Worm (Caenorhabditis elegans) whole organism, L1 larva: ENCODE data around the gene nra-4.
A peak's percentile ranks its signal among the peaks of the same experiment; 100 is the strongest.

ENCODE experiments used
- C16A3.4 ChIP-seq: fragments of 150-350 bp; optimal IDR thresholded peaks from 2 replicates; lab custom pipeline; 2014; ENCODE audit warnings: missing biosample characterization, missing genetic modification characterization
- C34B4.2 ChIP-seq: sonication (generic microtip); optimal IDR thresholded peaks from 2 replicates; lab custom pipeline; 2017; ENCODE audit warnings: mild to moderate bottlenecking, missing genetic modification characterization, missing compliant biosample characterization
- F16B12.6 ChIP-seq: fragments of 150-350 bp; optimal IDR thresholded peaks from 2 replicates; lab custom pipeline; 2014; ENCODE audit warnings: missing biosample characterization, missing genetic modification characterization
- alr-1 ChIP-seq: fragments of 200-800 bp; sonication (Bioruptor generic); optimal IDR thresholded peaks from 2 replicates; lab custom pipeline; 2018; ENCODE audit warnings: borderline replicate concordance, mild to moderate bottlenecking, missing genetic modification characterization, missing compliant biosample characterization
- aly-2 ChIP-seq: fragments of 150-350 bp; optimal IDR thresholded peaks from 2 replicates; lab custom pipeline; 2014; ENCODE audit warnings: missing biosample characterization, missing genetic modification characterization
- blmp-1 ChIP-seq: fragments of 150-350 bp; optimal IDR thresholded peaks from 2 replicates; lab custom pipeline; 2014; ENCODE audit warnings: missing biosample characterization, missing genetic modification characterization
- ceh-63 ChIP-seq: fragments of 200-800 bp; sonication (Bioruptor generic); optimal IDR thresholded peaks from 2 replicates; lab custom pipeline; 2018; ENCODE audit warnings: mild to moderate bottlenecking, missing genetic modification characterization, missing compliant biosample characterization
- ceh-8 ChIP-seq: fragments of 200-800 bp; sonication (Bioruptor generic); optimal IDR thresholded peaks from 2 replicates; lab custom pipeline; 2018; ENCODE audit warnings: mild to moderate bottlenecking, missing genetic modification characterization, moderate library complexity, missing compliant biosample characterization
- ceh-82 ChIP-seq, 3 experiments: fragments of 150-350 bp in 1 of 3; sonication (generic microtip) in 2 of 3; optimal IDR thresholded peaks; 2 replicates each; lab custom pipeline; 2014 to 2017; ENCODE audit warnings: missing biosample characterization in 3 of 3, missing genetic modification characterization in 3 of 3
- ceh-90 ChIP-seq: sonication (generic microtip); optimal IDR thresholded peaks from 2 replicates; lab custom pipeline; 2016; ENCODE audit warnings: missing genetic modification characterization, missing compliant biosample characterization
- dpl-1 ChIP-seq, 3 experiments: fragments of 150-350 bp in 2 of 3; sonication (generic microtip) in 1 of 3; optimal IDR thresholded peaks; 2 replicates each; lab custom pipeline; 2014 to 2017; ENCODE audit warnings: missing biosample characterization in 3 of 3, missing genetic modification characterization in 3 of 3, missing genetic modification reagents in 3 of 3
- efl-1 ChIP-seq, 4 experiments: fragments of 150-350 bp; optimal IDR thresholded peaks in 3 of 4; peaks in 1 of 4; 1 replicate in 1 of 4; 2 replicates in 3 of 4; lab custom pipeline; 2014; ENCODE audit warnings: missing biosample characterization in 2 of 4, missing genetic modification characterization in 2 of 4, missing genetic modification reagents in 2 of 4
- egl-13 ChIP-seq: sonication (generic microtip); optimal IDR thresholded peaks from 2 replicates; lab custom pipeline; 2016; ENCODE audit warnings: missing genotype, missing genetic modification reagents, missing genetic modification characterization, missing compliant biosample characterization
- elt-2 ChIP-seq: sonication (generic microtip); optimal IDR thresholded peaks from 2 replicates; lab custom pipeline; 2016; ENCODE audit warnings: missing genetic modification characterization, mild to moderate bottlenecking, inconsistent platforms, missing compliant biosample characterization, missing genetic modification reagents
- ets-5 ChIP-seq: fragments of 200-800 bp; sonication (Bioruptor generic); IDR thresholded peaks from 2 replicates; pipeline ENCODE4 v1.3.6; 2022; ENCODE audit warnings: missing genetic modification characterization, missing compliant biosample characterization
- fkh-4 ChIP-seq: sonication (generic microtip); optimal IDR thresholded peaks from 2 replicates; lab custom pipeline; 2016; ENCODE audit warnings: missing compliant biosample characterization, missing genetic modification characterization, borderline replicate concordance
- grh-1 ChIP-seq: fragments of 200-800 bp; sonication (Bioruptor generic); IDR thresholded peaks from 2 replicates; pipeline ENCODE4 v1.3.6; 2022; ENCODE audit warnings: missing genetic modification reagents, missing genetic modification characterization, missing compliant biosample characterization
- hlh-17 ChIP-seq: fragments of 200-800 bp; sonication (Bioruptor generic); optimal IDR thresholded peaks from 2 replicates; lab custom pipeline; 2018; ENCODE audit warnings: missing genetic modification characterization, mild to moderate bottlenecking, missing compliant biosample characterization, moderate library complexity, borderline replicate concordance
- hlh-4 ChIP-seq: sonication (generic microtip); optimal IDR thresholded peaks from 2 replicates; lab custom pipeline; 2016; ENCODE audit warnings: mild to moderate bottlenecking, missing genetic modification characterization, missing compliant biosample characterization
- irx-1 ChIP-seq: sonication (generic microtip); optimal IDR thresholded peaks from 2 replicates; lab custom pipeline; 2016; ENCODE audit warnings: missing genetic modification characterization, missing compliant biosample characterization
- lin-13 ChIP-seq: fragments of 150-350 bp; optimal IDR thresholded peaks from 2 replicates; lab custom pipeline; 2014; ENCODE audit warnings: missing biosample characterization, missing genetic modification reagents, missing genetic modification characterization
- lin-35 ChIP-seq, 2 experiments: fragments of 150-350 bp; optimal IDR thresholded peaks; 2 replicates each; lab custom pipeline; 2014; ENCODE audit warnings: missing biosample characterization in 2 of 2, missing genetic modification characterization in 2 of 2, missing genetic modification reagents in 2 of 2
- lin-39 ChIP-seq: fragments of 150-350 bp; optimal IDR thresholded peaks from 2 replicates; lab custom pipeline; 2014; ENCODE audit warnings: missing biosample characterization, missing genetic modification reagents, missing genetic modification characterization
- mef-2 ChIP-seq: fragments of 150-350 bp; optimal IDR thresholded peaks from 2 replicates; lab custom pipeline; 2014; ENCODE audit warnings: missing biosample characterization, missing genetic modification characterization
- nhr-11 ChIP-seq: fragments of 150-350 bp; optimal IDR thresholded peaks from 2 replicates; lab custom pipeline; 2014; ENCODE audit warnings: missing biosample characterization, missing genetic modification characterization
- nhr-28 ChIP-seq: fragments of 150-350 bp; optimal IDR thresholded peaks from 2 replicates; lab custom pipeline; 2014; ENCODE audit warnings: missing biosample characterization, missing genetic modification characterization
- nhr-47 ChIP-seq: sonication (generic microtip); optimal IDR thresholded peaks from 2 replicates; lab custom pipeline; 2016; ENCODE audit warnings: mild to moderate bottlenecking, missing genetic modification characterization, moderate library complexity, missing compliant biosample characterization
- nhr-71 ChIP-seq: sonication (generic microtip); optimal IDR thresholded peaks from 2 replicates; lab custom pipeline; 2016; ENCODE audit warnings: mild to moderate bottlenecking, missing genetic modification characterization, moderate library complexity, missing compliant biosample characterization
- nhr-76 ChIP-seq: sonication (generic microtip); optimal IDR thresholded peaks from 2 replicates; lab custom pipeline; 2017; ENCODE audit warnings: missing biosample characterization, missing genetic modification characterization
- nhr-77 ChIP-seq: fragments of 150-350 bp; optimal IDR thresholded peaks from 2 replicates; lab custom pipeline; 2014; ENCODE audit warnings: missing biosample characterization, missing genetic modification characterization
- nhr-85 ChIP-seq: sonication (generic microtip); peaks from one replicate; lab custom pipeline; 2016; ENCODE audit warnings: missing genetic modification characterization, inconsistent platforms, missing compliant biosample characterization
- pax-3 ChIP-seq: fragments of 200-800 bp; sonication (Bioruptor generic); optimal IDR thresholded peaks from 2 replicates; lab custom pipeline; 2018; ENCODE audit warnings: mild to moderate bottlenecking, missing genetic modification characterization, moderate library complexity, missing compliant biosample characterization
- pqm-1 ChIP-seq: sonication (generic microtip); optimal IDR thresholded peaks from 3 replicates; lab custom pipeline; 2017; ENCODE audit warnings: missing biosample characterization, missing genetic modification characterization
- skn-1 ChIP-seq: fragments of 150-350 bp; optimal IDR thresholded peaks from 2 replicates; lab custom pipeline; 2014; ENCODE audit warnings: missing biosample characterization, missing genetic modification characterization
- snpc-4 ChIP-seq: fragments of 150-350 bp; optimal IDR thresholded peaks from 2 replicates; lab custom pipeline; 2014; ENCODE audit warnings: missing biosample characterization, missing genetic modification characterization
- snu-23 ChIP-seq: sonication (generic microtip); optimal IDR thresholded peaks from 2 replicates; lab custom pipeline; 2016; ENCODE audit warnings: missing genetic modification characterization, missing compliant biosample characterization
- sup-37 ChIP-seq: fragments of 200-800 bp; sonication (Bioruptor generic); optimal IDR thresholded peaks from 2 replicates; lab custom pipeline; 2018; ENCODE audit warnings: mild to moderate bottlenecking, missing genetic modification characterization, missing compliant biosample characterization
- tbx-2 ChIP-seq: sonication (generic microtip); optimal IDR thresholded peaks from 2 replicates; lab custom pipeline; 2016; ENCODE audit warnings: missing genetic modification characterization, missing compliant biosample characterization
- tlp-1 ChIP-seq: fragments of 150-350 bp; optimal IDR thresholded peaks from 2 replicates; lab custom pipeline; 2014; ENCODE audit warnings: missing biosample characterization, missing genetic modification characterization
- unc-30 ChIP-seq: sonication (generic microtip); optimal IDR thresholded peaks from 2 replicates; lab custom pipeline; 2017; ENCODE audit warnings: missing biosample characterization, missing genetic modification characterization
- unc-86 ChIP-seq: sonication (generic microtip); optimal IDR thresholded peaks from 2 replicates; lab custom pipeline; 2016; ENCODE audit warnings: missing genetic modification characterization, missing compliant biosample characterization
- vab-15 ChIP-seq: sonication (generic microtip); optimal IDR thresholded peaks from 2 replicates; lab custom pipeline; 2017; ENCODE audit warnings: missing genotype, mild to moderate bottlenecking, missing genetic modification characterization, missing compliant biosample characterization
- zip-4 ChIP-seq: fragments of 200-800 bp; sonication (Bioruptor generic); optimal IDR thresholded peaks from 2 replicates; lab custom pipeline; 2018; ENCODE audit warnings: mild to moderate bottlenecking, missing genetic modification characterization, moderate library complexity, missing compliant biosample characterization

The nra-4 gene

ce11 chrV:1003826-1004225, 44.6 kb downstream of the nra-4 start (continued):
- TF ChIP-seq nhr-11 (tag; lab: Kevin White, UChicago) = no peak
- TF ChIP-seq nhr-85 (tag; lab: Kevin White, UChicago) = peak; percentile 94
- TF ChIP-seq aly-2 (tag; lab: Kevin White, UChicago) = no peak
- no peak for TF ChIP-seq snpc-4 (tag; lab: Kevin White, UChicago)
- TF ChIP-seq dpl-1 (GFP tag; optimal IDR thresholded peaks at IDR 0.05; lab: Kevin White, UChicago) = peak; percentile 48 to 61 (median 54)
- TF ChIP-seq blmp-1 (tag; lab: Kevin White, UChicago) = peak; percentile 18
- no peak for TF ChIP-seq grh-1 (GFP tag; lab: Robert Waterston, UW)
- TF ChIP-seq unc-86 = peak; percentile 81
- TF ChIP-seq nhr-76 (tag; lab: Kevin White, UChicago) = no peak
- TF ChIP-seq F16B12.6 (tag; lab: Kevin White, UChicago) = no peak
- no peak for TF ChIP-seq mef-2
- peak; percentile 87 for TF ChIP-seq fkh-4 (tag; lab: Kevin White, UChicago)
- peak; percentile 59 for TF ChIP-seq elt-2 (tag; lab: Kevin White, UChicago)
- TF ChIP-seq ceh-82 (tag; optimal IDR thresholded peaks at IDR 0.05; lab: Kevin White, UChicago) = peak; percentile 41 to 49 (median 42)
- TF ChIP-seq irx-1 = peak; percentile 81
- TF ChIP-seq pax-3 (tag; lab: Kevin White, UChicago) = peak; percentile 96
- TF ChIP-seq pqm-1 (tag; lab: Kevin White, UChicago) = no peak
- TF ChIP-seq tbx-2 (tag; lab: Kevin White, UChicago) = peak; percentile 91
- TF ChIP-seq C34B4.2 = no peak
- no peak for TF ChIP-seq skn-1 (tag; lab: Kevin White, UChicago)
- TF ChIP-seq lin-13 (GFP tag; lab: Kevin White, UChicago) = peak; percentile 31
- no peak for TF ChIP-seq alr-1 (tag; lab: Kevin White, UChicago)
- TF ChIP-seq zip-4 (GFP tag; lab: Kevin White, UChicago) = peak; percentile 13
- no peak for TF ChIP-seq unc-30 (tag; lab: Kevin White, UChicago)
- TF ChIP-seq lin-39 (tag; lab: Kevin White, UChicago) = peak; percentile 52
- peak; percentile 71 to 74 for TF ChIP-seq lin-35 (GFP tag; optimal IDR thresholded peaks at IDR 0.05; lab: Kevin White, UChicago)
- peak; percentile 81 for TF ChIP-seq ceh-90 (tag; lab: Kevin White, UChicago)
- TF ChIP-seq hlh-17 (GFP tag; lab: Kevin White, UChicago) = no peak
- peak; percentile 92 for TF ChIP-seq nhr-71 (tag; lab: Kevin White, UChicago)
- TF ChIP-seq sup-37 = peak; percentile 62
- no peak for TF ChIP-seq tlp-1 (tag; lab: Kevin White, UChicago)
- TF ChIP-seq, all 84 proteins: peak for 51

ce11 chrV:1003400-1003799, 45.0 kb downstream of the nra-4 start, which contains the start of gene Y50D4C.5:
Gene Y50D4C.5, minus strand, starts transcription at chrV:1003744.
- no peak for TF ChIP-seq hlh-4 (tag; lab: Kevin White, UChicago)
- TF ChIP-seq egl-13 (tag; lab: Kevin White, UChicago) = no peak
- TF ChIP-seq zip-4 (GFP tag; lab: Kevin White, UChicago) = no peak
- TF ChIP-seq unc-30 (tag; lab: Kevin White, UChicago) = no peak
- no peak for TF ChIP-seq nhr-77 (tag; lab: Kevin White, UChicago)
- no peak for TF ChIP-seq nhr-47 (tag; lab: Kevin White, UChicago)
- no peak for TF ChIP-seq nhr-76 (tag; lab: Kevin White, UChicago)
- no peak for TF ChIP-seq efl-1 (optimal IDR thresholded peaks at IDR 0.05; lab: Kevin White, UChicago)
- peak in 1 of 2 experiments; percentile 78 for TF ChIP-seq efl-1 (GFP tag; optimal IDR thresholded peaks at IDR 0.05 in 1 of 2; lab: Kevin White, UChicago)
- no peak for TF ChIP-seq snu-23
- TF ChIP-seq vab-15 (tag; lab: Kevin White, UChicago) = no peak
- no peak for TF ChIP-seq mef-2
- no peak for TF ChIP-seq C16A3.4 (tag; lab: Kevin White, UChicago)
- no peak for TF ChIP-seq ceh-63 (GFP tag; lab: Kevin White, UChicago)
- TF ChIP-seq aly-2 (tag; lab: Kevin White, UChicago) = no peak
- TF ChIP-seq ets-5 (GFP tag; lab: Robert Waterston, UW) = 0 out of 2 replicates have a peak, but pooled peaks have one; percentile 68
- no peak for TF ChIP-seq ceh-8 (GFP tag; lab: Kevin White, UChicago)
- TF ChIP-seq nhr-28 (tag; lab: Kevin White, UChicago) = no peak
